Comparison of ENCODE assay signal across 5 fruit fly cellular contexts in the genomic region with DNA sequence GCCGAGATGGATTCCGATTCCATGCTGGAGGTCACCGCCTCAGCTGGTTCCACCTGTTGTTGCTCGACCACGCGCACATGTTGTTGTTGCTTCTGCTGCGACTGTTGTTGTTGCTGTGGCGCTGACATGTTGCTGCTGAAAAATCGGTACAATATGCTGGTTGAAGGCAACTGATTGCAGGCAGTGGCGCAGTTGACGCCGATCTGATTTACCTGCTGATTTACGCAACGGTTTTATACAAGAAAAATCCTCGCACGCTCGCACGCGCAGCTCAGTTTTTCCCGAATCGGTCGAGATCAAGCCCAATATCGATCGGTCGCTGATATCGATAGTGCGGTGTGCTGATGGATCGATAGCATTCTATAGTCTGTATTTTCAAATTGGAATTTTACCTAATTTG.
TF ChIP-seq lines count a peak whose summit lies in the region.

A gene (minus strand): TSS at position 298 of the 400 bp plus-strand sequence.

- TF ChIP-seq CTCF in whole organism, embryonic (GFP tag; optimal IDR thresholded peaks at IDR 0.05; lab: Kevin White, UChicago) = no peak

TF ChIP-seq in whole organism, adult, 20 proteins besides CTCF, POLR2A, EP300 and RAD21:
- TF ChIP-seq ovo (GFP tag; optimal IDR thresholded peaks at IDR 0.05; lab: Kevin White, UChicago) = no peak
- peak; percentile 33 for TF ChIP-seq bab1 (GFP tag; optimal IDR thresholded peaks at IDR 0.05; lab: Kevin White, UChicago)
- TF ChIP-seq Clk (GFP tag; optimal IDR thresholded peaks at IDR 0.05; lab: Kevin White, UChicago) = no peak
- TF ChIP-seq Mnt (GFP tag; optimal IDR thresholded peaks at IDR 0.05; lab: Kevin White, UChicago) = peak; percentile 81

TF ChIP-seq in whole organism, embryonic, 481 proteins besides CTCF, POLR2A, EP300 and RAD21 (continues in another document):
- TF ChIP-seq otp (GFP tag; IDR thresholded peaks at IDR 0.05; lab: Robert Waterston, UW) = no peak
- peak; percentile 75 for TF ChIP-seq CG16813 (GFP tag; IDR thresholded peaks at IDR 0.05; lab: Robert Waterston, UW; ENCODE audit: partially characterized antibody)
- TF ChIP-seq CG9932 (GFP tag; IDR thresholded peaks at IDR 0.05; lab: Robert Waterston, UW) = no peak
- peak; percentile 49 for TF ChIP-seq pzg (GFP tag; optimal IDR thresholded peaks at IDR 0.05; lab: Kevin White, UChicago)
- TF ChIP-seq CG15514 (GFP tag; optimal IDR thresholded peaks at IDR 0.05; lab: Kevin White, UChicago) = peak; percentile 40
- peak; percentile 80 for TF ChIP-seq bbx (GFP tag; IDR thresholded peaks at IDR 0.05; lab: Robert Waterston, UW; ENCODE audit: partially characterized antibody)
- TF ChIP-seq chinmo (GFP tag; IDR thresholded peaks at IDR 0.05; lab: Robert Waterston, UW; ENCODE audit: partially characterized antibody) = peak; percentile 53; the same call in 1 of the 4 replicates
- TF ChIP-seq CG7963 (GFP tag; IDR thresholded peaks at IDR 0.05; lab: Robert Waterston, UW; ENCODE audit: partially characterized antibody) = peak; percentile 73
- TF ChIP-seq CG3065 (GFP tag; optimal IDR thresholded peaks at IDR 0.05; lab: Kevin White, UChicago) = no peak
- no peak for TF ChIP-seq Hr78 (GFP tag; optimal IDR thresholded peaks at IDR 0.05; lab: Kevin White, UChicago)
- peak; percentile 46 for TF ChIP-seq ftz-f1 (GFP tag; optimal IDR thresholded peaks at IDR 0.05; lab: Kevin White, UChicago)
- peak; percentile 79 for TF ChIP-seq Scr (GFP tag; IDR thresholded peaks at IDR 0.05; lab: Robert Waterston, UW; ENCODE audit: partially characterized antibody)
- TF ChIP-seq CG6791 (GFP tag; IDR thresholded peaks at IDR 0.05; lab: Robert Waterston, UW; ENCODE audit: partially characterized antibody) = peak; percentile 76
- peak; percentile 78 for TF ChIP-seq Dll (GFP tag; IDR thresholded peaks at IDR 0.05; lab: Robert Waterston, UW; ENCODE audit: partially characterized antibody)
- peak; percentile 65 for TF ChIP-seq hbn (GFP tag; IDR thresholded peaks at IDR 0.05; lab: Robert Waterston, UW; ENCODE audit: partially characterized antibody)
- TF ChIP-seq CG43689 (GFP tag; IDR thresholded peaks at IDR 0.05; lab: Robert Waterston, UW) = no peak
- no peak for TF ChIP-seq kay (GFP tag; optimal IDR thresholded peaks at IDR 0.05; lab: Kevin White, UChicago)
- peak; percentile 71 for TF ChIP-seq Elba2 (GFP tag; optimal IDR thresholded peaks at IDR 0.05; lab: Kevin White, UChicago)

TF ChIP-seq in whole organism, prepupa, 60 proteins besides CTCF, POLR2A, EP300 and RAD21:
- no peak for TF ChIP-seq Ets96B (tag; optimal IDR thresholded peaks at IDR 0.05; lab: Kevin White, UChicago)
- peak; percentile 79 for TF ChIP-seq svp (GFP tag; lab: Kevin White, UChicago)
- TF ChIP-seq esn (GFP tag; optimal IDR thresholded peaks at IDR 0.05; lab: Kevin White, UChicago) = peak; percentile 0
- no peak for TF ChIP-seq CG8319 (GFP tag; optimal IDR thresholded peaks at IDR 0.05; lab: Kevin White, UChicago)
- no peak for TF ChIP-seq dsx (GFP tag; optimal IDR thresholded peaks at IDR 0.05; lab: Kevin White, UChicago; ENCODE audit: poor library complexity, severe bottlenecking)

TF ChIP-seq in whole organism, pupa, 21 proteins besides CTCF, POLR2A, EP300 and RAD21:
- TF ChIP-seq EcR (GFP tag; optimal IDR thresholded peaks at IDR 0.05; lab: Kevin White, UChicago) (peak; percentile 35), Pif1B (GFP tag; optimal IDR thresholded peaks at IDR 0.05; lab: Kevin White, UChicago) (no peak), CG4496 (GFP tag; IDR thresholded peaks at IDR 0.05; lab: Robert Waterston, UW) (peak; percentile 37; the same call in 1 of the 3 replicates)

TF ChIP-seq in whole organism, wandering third instar larva, 38 proteins besides CTCF, POLR2A, EP300 and RAD21:
- peak; percentile 21 for TF ChIP-seq Myc (optimal IDR thresholded peaks at IDR 0.05; lab: Kevin White, UChicago)
- no peak for TF ChIP-seq fru (GFP tag; optimal IDR thresholded peaks at IDR 0.05; lab: Kevin White, UChicago)
- no peak for TF ChIP-seq dmrt93B (GFP tag; optimal IDR thresholded peaks at IDR 0.05; lab: Kevin White, UChicago)
- no peak for TF ChIP-seq sv (GFP tag; optimal IDR thresholded peaks at IDR 0.05; lab: Kevin White, UChicago)
